Worm (Caenorhabditis elegans) whole organism, early embryonic: Measurements from ENCODE around the gene nucl-1.
A peak's percentile ranks its signal among the peaks of the same experiment; 100 is the strongest.

Source experiments
- B0310.2 ChIP-seq: sonication (generic microtip); optimal IDR thresholded peaks from 2 replicates; lab custom pipeline; 2016; ENCODE audit warnings: mild to moderate bottlenecking, missing genetic modification characterization, missing compliant biosample characterization
- F13C5.2 ChIP-seq: sonication (generic microtip); optimal IDR thresholded peaks from 2 replicates; lab custom pipeline; 2017; ENCODE audit warnings: mild to moderate bottlenecking, missing genetic modification characterization, inconsistent platforms, missing compliant biosample characterization
- aly-1 ChIP-seq: sonication (generic microtip); optimal IDR thresholded peaks from 2 replicates; lab custom pipeline; 2016; ENCODE audit warnings: missing genetic modification characterization, missing compliant biosample characterization
- ama-1 ChIP-seq: fragments of 150-350 bp; optimal IDR thresholded peaks from 2 replicates; lab custom pipeline; 2014
- ceh-13 ChIP-seq: fragments of 200-800 bp; sonication (Bioruptor generic); optimal IDR thresholded peaks from 2 replicates; lab custom pipeline; 2018; ENCODE audit warnings: mild to moderate bottlenecking, missing genetic modification characterization, missing compliant biosample characterization
- ceh-36 ChIP-seq: sonication (generic microtip); optimal IDR thresholded peaks from 2 replicates; lab custom pipeline; 2016; ENCODE audit warnings: missing genetic modification characterization, inconsistent platforms, missing compliant biosample characterization
- ets-7 ChIP-seq: sonication (generic microtip); optimal IDR thresholded peaks from 2 replicates; lab custom pipeline; 2016; ENCODE audit warnings: missing genotype, missing genetic modification characterization, missing compliant biosample characterization
- flt-1 ChIP-seq: fragments of 200-800 bp; sonication (Bioruptor generic); IDR thresholded peaks from 2 replicates; pipeline ENCODE4 v1.3.6; 2022; ENCODE audit warnings: missing genetic modification characterization, missing compliant biosample characterization
- hmbx-1 ChIP-seq: sonication (generic microtip); optimal IDR thresholded peaks from 2 replicates; lab custom pipeline; 2016; ENCODE audit warnings: mild to moderate bottlenecking, missing genetic modification characterization, missing compliant biosample characterization
- hmg-4 ChIP-seq: fragments of 200-800 bp; sonication (Bioruptor generic); optimal IDR thresholded peaks from 2 replicates; lab custom pipeline; 2018; ENCODE audit warnings: mild to moderate bottlenecking, missing genetic modification characterization, missing compliant biosample characterization
- hnd-1 ChIP-seq: sonication (generic microtip); optimal IDR thresholded peaks from 2 replicates; lab custom pipeline; 2016; ENCODE audit warnings: missing genetic modification characterization, missing compliant biosample characterization
- pes-1 ChIP-seq: fragments of 200-800 bp; sonication (Bioruptor generic); IDR thresholded peaks from 2 replicates; pipeline ENCODE4 v1.3.6; 2022; ENCODE audit warnings: missing genetic modification reagents, missing genetic modification characterization, missing compliant biosample characterization
- scrt-1 ChIP-seq: fragments of 200-800 bp; sonication (Bioruptor generic); IDR thresholded peaks from 2 replicates; pipeline ENCODE4 v1.3.6; 2022; ENCODE audit warnings: missing genetic modification characterization, missing compliant biosample characterization
- sea-1 ChIP-seq: fragments of 200-800 bp; sonication (Bioruptor generic); conservative IDR thresholded peaks from 2 replicates; pipeline ENCODE4 v1.3.6; 2022; ENCODE audit warnings: missing genetic modification characterization, missing compliant biosample characterization
- tbx-11 ChIP-seq: fragments of 200-800 bp; sonication (Bioruptor generic); IDR thresholded peaks from 2 replicates; pipeline ENCODE4 v1.3.6; 2022; ENCODE audit warnings: missing genetic modification characterization, missing compliant biosample characterization
- tbx-37 ChIP-seq: fragments of 200-800 bp; sonication (Bioruptor generic); conservative IDR thresholded peaks from 2 replicates; pipeline ENCODE4 v1.3.6; 2022; ENCODE audit warnings: missing genetic modification reagents, missing genetic modification characterization, missing compliant biosample characterization
- tra-4 ChIP-seq: sonication (generic microtip); optimal IDR thresholded peaks from 2 replicates; lab custom pipeline; 2017; ENCODE audit warnings: missing genetic modification characterization, missing compliant biosample characterization

nucl-1 gene

DNA sequence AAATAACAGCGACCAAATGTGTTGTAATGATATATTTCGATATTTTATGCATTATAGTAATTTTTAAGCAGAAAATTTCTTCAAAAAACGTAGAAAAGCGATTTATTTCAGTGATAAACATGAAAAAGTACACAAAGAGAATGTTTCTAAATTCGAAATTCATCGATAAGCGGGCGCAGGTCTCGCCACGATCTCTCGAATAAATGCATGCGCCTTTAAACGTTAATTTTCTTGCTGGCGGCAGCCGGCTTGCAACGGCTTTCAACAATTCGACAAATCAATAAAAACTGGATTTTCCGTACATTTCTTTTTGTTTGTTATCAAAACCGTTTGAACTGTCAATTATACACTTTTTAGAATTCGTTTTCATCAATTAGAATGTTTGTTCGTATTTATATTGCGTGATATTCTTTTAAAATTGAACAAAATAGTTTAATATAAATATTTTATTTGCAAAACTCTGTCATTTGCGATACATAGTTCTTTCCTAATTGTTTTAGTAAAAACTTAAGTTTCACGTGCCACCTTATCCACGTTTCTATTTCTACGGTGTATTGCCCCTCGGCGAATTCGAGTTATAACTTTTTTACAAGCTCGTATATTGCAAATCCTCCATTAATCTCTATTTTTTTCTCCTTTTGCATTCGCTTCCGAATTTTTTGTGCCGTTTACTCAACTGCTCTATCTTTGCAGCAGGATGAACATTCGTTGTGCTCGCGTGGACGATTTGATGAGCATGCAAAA lies 422 bp upstream of the nucl-1 start, which contains the start of gene daf-31:
Gene daf-31, plus strand, starts transcription at position 694 of the 744 bp plus-strand sequence.
- TF ChIP-seq ets-7 (tag; lab: Kevin White, UChicago) (no peak), ceh-36 (tag; lab: Kevin White, UChicago) (no peak), sea-1 (GFP tag; lab: Robert Waterston, UW) (0 out of 2 replicates have a peak, but pooled peaks have one; percentile 5)

- TF ChIP-seq B0310.2 (no peak), sea-1 (GFP tag; lab: Robert Waterston, UW) (0 out of 2 replicates have a peak, but pooled peaks have one; percentile 10), hmg-4 (GFP tag; lab: Kevin White, UChicago) (no peak), hnd-1 (tag; lab: Kevin White, UChicago) (no peak)
Observed at ce11 chrIV:8289105-8289504, 225 bp downstream of the nucl-1 start.

ce11 chrIV:8287287-8287686 lies 2.0 kb downstream of the nucl-1 start:
- TF ChIP-seq sea-1 (GFP tag; lab: Robert Waterston, UW): no peak

DNA sequence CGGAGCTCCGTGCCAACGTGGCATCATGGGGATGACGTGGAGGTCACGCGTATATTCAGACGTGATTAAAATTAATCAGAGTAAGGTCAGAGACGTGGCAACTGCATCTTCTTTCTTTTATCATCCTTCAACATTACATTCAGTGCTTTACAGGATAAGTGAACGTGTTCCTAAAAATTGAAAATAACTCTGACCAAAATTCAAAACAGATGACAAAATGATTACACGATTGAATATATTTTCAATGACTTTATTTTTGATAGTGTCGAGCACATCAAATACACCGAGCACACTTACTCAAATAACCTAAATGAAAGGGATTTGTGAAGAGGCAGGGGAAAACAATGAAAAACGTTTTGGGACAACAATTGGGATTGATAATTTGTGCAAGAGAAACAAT lies 3.0 kb downstream of the nucl-1 start, which contains the start of gene K07H8.9:
Gene K07H8.9, minus strand, starts transcription at position 125 of the 400 bp plus-strand sequence.
- TF ChIP-seq hmg-4 (GFP tag; lab: Kevin White, UChicago) (no peak), hmbx-1 (tag; lab: Kevin White, UChicago) (no peak), F13C5.2 (tag; lab: Kevin White, UChicago) (no peak), tbx-37 (no peak), ets-7 (tag; lab: Kevin White, UChicago) (no peak), aly-1 (tag; lab: Kevin White, UChicago) (no peak)

- TF ChIP-seq hmbx-1 (tag; lab: Kevin White, UChicago) (no peak), tbx-11 (no peak), aly-1 (tag; lab: Kevin White, UChicago) (no peak), ceh-13 (GFP tag; lab: Kevin White, UChicago) (no peak), tra-4 (tag; lab: Kevin White, UChicago) (no peak), sea-1 (GFP tag; lab: Robert Waterston, UW) (no peak), flt-1 (GFP tag; lab: Robert Waterston, UW) (no peak), ceh-36 (tag; lab: Kevin White, UChicago) (no peak), B0310.2 (no peak), pes-1 (GFP tag; lab: Robert Waterston, UW) (no peak), F13C5.2 (tag; lab: Kevin White, UChicago) (no peak), ama-1 (lab: Kevin White, UChicago) (no peak)
Observed at ce11 chrIV:8283214-8283613, 6.1 kb downstream of the nucl-1 start.

DNA sequence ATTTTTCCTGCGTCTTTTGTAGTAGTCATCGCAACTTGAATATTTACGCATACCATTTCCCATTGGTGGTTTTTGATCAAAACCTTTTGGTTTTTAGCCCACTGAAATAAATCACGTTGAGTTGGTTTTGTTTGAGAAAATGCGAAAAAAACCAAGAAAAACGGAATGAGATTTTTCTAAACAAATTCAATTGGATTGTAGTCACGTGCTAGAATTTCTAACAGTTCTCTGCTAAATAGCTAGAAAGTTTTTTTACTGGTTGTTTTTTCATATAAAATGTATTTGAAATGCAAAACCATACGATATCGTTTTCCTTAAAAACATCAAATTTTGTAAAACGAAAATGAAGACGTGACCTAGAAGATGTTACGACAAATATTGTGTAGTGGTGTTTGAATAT lies 12.7 kb downstream of the nucl-1 start, which contains the start of gene K07H8.12:
Gene K07H8.12, minus strand, starts transcription at position 101 of the 400 bp plus-strand sequence.
- no peak for TF ChIP-seq tra-4 (tag; lab: Kevin White, UChicago)

- no peak for TF ChIP-seq pes-1 (GFP tag; lab: Robert Waterston, UW)
- TF ChIP-seq ets-7 (tag; lab: Kevin White, UChicago): no peak
- TF ChIP-seq B0310.2: no peak
- TF ChIP-seq flt-1 (GFP tag; lab: Robert Waterston, UW): no peak
- TF ChIP-seq hmg-4 (GFP tag; lab: Kevin White, UChicago): no peak
- no peak for TF ChIP-seq hnd-1 (tag; lab: Kevin White, UChicago)
- TF ChIP-seq ama-1 (lab: Kevin White, UChicago): no peak
- no peak for TF ChIP-seq tbx-11
- no peak for TF ChIP-seq hmbx-1 (tag; lab: Kevin White, UChicago)
- no peak for TF ChIP-seq ceh-36 (tag; lab: Kevin White, UChicago)
- no peak for TF ChIP-seq aly-1 (tag; lab: Kevin White, UChicago)
- TF ChIP-seq tbx-37: no peak
- TF ChIP-seq tra-4 (tag; lab: Kevin White, UChicago): no peak
- TF ChIP-seq F13C5.2 (tag; lab: Kevin White, UChicago): no peak
- TF ChIP-seq scrt-1 (GFP tag; lab: Robert Waterston, UW): no peak
- no peak for TF ChIP-seq sea-1 (GFP tag; lab: Robert Waterston, UW)
Observed at ce11 chrIV:8275232-8275631, 14.1 kb downstream of the nucl-1 start, which contains the start of gene K07H8.11. Gene K07H8.11, minus strand, starts transcription at chrIV:8275332.

DNA sequence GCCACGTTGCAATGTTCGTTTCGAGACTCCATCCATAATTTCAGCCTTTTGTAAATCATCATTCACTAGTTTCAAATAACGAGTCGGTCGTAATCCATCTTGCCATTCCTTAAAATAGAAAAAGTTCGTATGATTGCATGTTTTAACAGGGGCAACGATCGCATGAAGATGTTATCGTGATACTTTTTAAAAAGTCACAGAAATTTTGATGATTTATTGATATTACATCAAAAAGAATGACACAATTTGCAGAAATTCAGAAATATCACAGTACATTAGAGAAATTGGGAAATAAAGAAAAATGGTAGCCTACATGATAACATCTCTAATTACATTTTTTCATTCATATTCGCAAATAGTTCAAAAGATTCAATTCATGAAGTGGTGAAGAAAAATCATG lies 16.0 kb downstream of the nucl-1 start:
- no peak for TF ChIP-seq sea-1 (GFP tag; lab: Robert Waterston, UW)
- no peak for TF ChIP-seq pes-1 (GFP tag; lab: Robert Waterston, UW)
- no peak for TF ChIP-seq tra-4 (tag; lab: Kevin White, UChicago)
- no peak for TF ChIP-seq scrt-1 (GFP tag; lab: Robert Waterston, UW)
- TF ChIP-seq ceh-13 (GFP tag; lab: Kevin White, UChicago): no peak
- TF ChIP-seq tbx-37: no peak
- no peak for TF ChIP-seq tbx-11
- TF ChIP-seq ceh-36 (tag; lab: Kevin White, UChicago): no peak
- TF ChIP-seq ets-7 (tag; lab: Kevin White, UChicago): no peak
